Worm (Caenorhabditis elegans) whole organism, late embryonic: Measurements from ENCODE around the gene nas-11.

Experiments used
- C38D4.7 ChIP-seq: fragments of 200-800 bp; sonication (Bioruptor generic); optimal IDR thresholded peaks from 2 replicates; lab custom pipeline; 2018; ENCODE audit warnings: mild to moderate bottlenecking, missing genetic modification characterization, moderate library complexity, missing compliant biosample characterization
- F13H6.1 ChIP-seq: sonication (generic microtip); optimal IDR thresholded peaks from 2 replicates; lab custom pipeline; 2016; ENCODE audit warnings: missing genetic modification characterization, missing compliant biosample characterization
- K09A11.1 ChIP-seq: sonication (generic microtip); optimal IDR thresholded peaks from 2 replicates; lab custom pipeline; 2017; ENCODE audit warnings: antibody characterized with exemption, mild to moderate bottlenecking, missing genetic modification characterization, missing compliant biosample characterization; ENCODE audit not compliant: insufficient read depth
- Y22D7AL.16 ChIP-seq: sonication (generic microtip); optimal IDR thresholded peaks from 2 replicates; lab custom pipeline; 2016; ENCODE audit warnings: missing genetic modification characterization, missing compliant biosample characterization
- ahr-1 ChIP-seq: sonication (generic microtip); optimal IDR thresholded peaks from 2 replicates; lab custom pipeline; 2016; ENCODE audit warnings: missing genetic modification characterization, missing compliant biosample characterization
- ceh-14 ChIP-seq: sonication (generic microtip); optimal IDR thresholded peaks from 2 replicates; lab custom pipeline; 2016; ENCODE audit warnings: missing genotype, missing genetic modification characterization, missing compliant biosample characterization
- ceh-19 ChIP-seq: fragments of 200-800 bp; sonication (Bioruptor generic); optimal IDR thresholded peaks from 2 replicates; lab custom pipeline; 2018; ENCODE audit warnings: mild to moderate bottlenecking, missing genetic modification characterization, missing compliant biosample characterization
- ceh-2 ChIP-seq: sonication (generic microtip); optimal IDR thresholded peaks from 2 replicates; lab custom pipeline; 2016; ENCODE audit warnings: missing genotype, missing genetic modification characterization, missing compliant biosample characterization
- ceh-24 ChIP-seq: sonication (generic microtip); optimal IDR thresholded peaks from 2 replicates; lab custom pipeline; 2016; ENCODE audit warnings: mild to moderate bottlenecking, missing genetic modification characterization, missing compliant biosample characterization
- ceh-30 ChIP-seq: fragments of 150-350 bp; optimal IDR thresholded peaks from 2 replicates; lab custom pipeline; 2014; ENCODE audit warnings: missing biosample characterization, missing genetic modification characterization
- ceh-31 ChIP-seq: sonication (generic microtip); optimal IDR thresholded peaks from 2 replicates; lab custom pipeline; 2016; ENCODE audit warnings: missing genetic modification characterization, missing compliant biosample characterization
- ceh-34 ChIP-seq: sonication (generic microtip); optimal IDR thresholded peaks from 2 replicates; lab custom pipeline; 2016; ENCODE audit warnings: mild to moderate bottlenecking, missing genetic modification characterization, missing compliant biosample characterization
- ceh-6 ChIP-seq: fragments of 200-800 bp; sonication (Bioruptor generic); optimal IDR thresholded peaks from 2 replicates; lab custom pipeline; 2018; ENCODE audit warnings: mild to moderate bottlenecking, missing genetic modification characterization, missing compliant biosample characterization
- dmd-4 ChIP-seq: sonication (generic microtip); optimal IDR thresholded peaks from 2 replicates; lab custom pipeline; 2016; ENCODE audit warnings: borderline replicate concordance, missing genetic modification characterization, missing compliant biosample characterization
- dve-1 ChIP-seq: sonication (generic microtip); optimal IDR thresholded peaks from 2 replicates; lab custom pipeline; 2017; ENCODE audit warnings: antibody characterized with exemption, mild to moderate bottlenecking, missing genetic modification characterization, missing compliant biosample characterization
- elt-2 ChIP-seq: sonication (generic microtip); optimal IDR thresholded peaks from 2 replicates; lab custom pipeline; 2016; ENCODE audit warnings: missing genetic modification reagents, missing genetic modification characterization, missing compliant biosample characterization
- elt-4 ChIP-seq: sonication (generic microtip); optimal IDR thresholded peaks from 2 replicates; lab custom pipeline; 2016; ENCODE audit warnings: missing genetic modification characterization, missing compliant biosample characterization
- ets-4 ChIP-seq: sonication (generic microtip); optimal IDR thresholded peaks from 2 replicates; lab custom pipeline; 2016; ENCODE audit warnings: missing genetic modification characterization, missing compliant biosample characterization
- fax-1 ChIP-seq: sonication (generic microtip); optimal IDR thresholded peaks from 2 replicates; lab custom pipeline; 2016; ENCODE audit warnings: missing genotype, missing genetic modification characterization, missing compliant biosample characterization
- hlh-13 ChIP-seq: fragments of 200-800 bp; sonication (Bioruptor generic); optimal IDR thresholded peaks from 2 replicates; lab custom pipeline; 2018; ENCODE audit warnings: mild to moderate bottlenecking, missing genetic modification characterization, missing compliant biosample characterization
- hlh-15 ChIP-seq: sonication (generic microtip); optimal IDR thresholded peaks from 2 replicates; lab custom pipeline; 2016; ENCODE audit warnings: missing genetic modification characterization, missing compliant biosample characterization
- hlh-8 ChIP-seq: sonication (generic microtip); optimal IDR thresholded peaks from 2 replicates; lab custom pipeline; 2016; ENCODE audit warnings: missing genotype, missing genetic modification characterization, missing compliant biosample characterization
- madf-2 ChIP-seq: sonication (generic microtip); optimal IDR thresholded peaks from 2 replicates; lab custom pipeline; 2017; ENCODE audit warnings: missing genetic modification characterization, missing compliant biosample characterization
- nfya-1 ChIP-seq: sonication (generic microtip); optimal IDR thresholded peaks from 2 replicates; lab custom pipeline; 2017; ENCODE audit warnings: missing genetic modification characterization, mild to moderate bottlenecking, missing compliant biosample characterization, antibody characterized with exemption, moderate library complexity
- npax-4 ChIP-seq: sonication (generic microtip); optimal IDR thresholded peaks from 2 replicates; lab custom pipeline; 2016; ENCODE audit warnings: missing genetic modification characterization, missing compliant biosample characterization
- odd-2 ChIP-seq: sonication (generic microtip); optimal IDR thresholded peaks from 2 replicates; lab custom pipeline; 2017; ENCODE audit warnings: antibody characterized with exemption, mild to moderate bottlenecking, missing genetic modification characterization, missing compliant biosample characterization
- pag-3 ChIP-seq: sonication (generic microtip); optimal IDR thresholded peaks from 2 replicates; lab custom pipeline; 2016; ENCODE audit warnings: missing compliant biosample characterization, missing genetic modification characterization, borderline replicate concordance
- pax-1 ChIP-seq: fragments of 150-350 bp; optimal IDR thresholded peaks from 2 replicates; lab custom pipeline; 2014; ENCODE audit warnings: missing biosample characterization, missing genetic modification characterization
- pha-2 ChIP-seq: sonication (generic microtip); optimal IDR thresholded peaks from 2 replicates; lab custom pipeline; 2017; ENCODE audit warnings: mild to moderate bottlenecking, missing genetic modification characterization, missing compliant biosample characterization
- pha-4 ChIP-seq: fragments of 150-350 bp; optimal IDR thresholded peaks from 2 replicates; lab custom pipeline; 2018; ENCODE audit warnings: missing biosample characterization, missing genetic modification reagents, missing genetic modification characterization
- pros-1 ChIP-seq: fragments of 150-350 bp; optimal IDR thresholded peaks from 2 replicates; lab custom pipeline; 2014; ENCODE audit warnings: missing biosample characterization, missing genetic modification reagents, missing genetic modification characterization
- ref-2 ChIP-seq: sonication (generic microtip); optimal IDR thresholded peaks from 2 replicates; lab custom pipeline; 2016; ENCODE audit warnings: missing genetic modification characterization, missing compliant biosample characterization
- rnt-1 ChIP-seq: sonication (generic microtip); optimal IDR thresholded peaks from 2 replicates; lab custom pipeline; 2016; ENCODE audit warnings: missing genetic modification characterization, missing compliant biosample characterization
- sdc-2 ChIP-seq: sonication (generic microtip); optimal IDR thresholded peaks from 2 replicates; lab custom pipeline; 2016; ENCODE audit warnings: missing genotype, missing genetic modification characterization, missing compliant biosample characterization
- sox-4 ChIP-seq: sonication (generic microtip); optimal IDR thresholded peaks from 2 replicates; lab custom pipeline; 2017; ENCODE audit warnings: mild to moderate bottlenecking, missing genetic modification characterization, inconsistent platforms, missing compliant biosample characterization
- syd-9 ChIP-seq: sonication (generic microtip); optimal IDR thresholded peaks from 2 replicates; lab custom pipeline; 2016; ENCODE audit warnings: mild to moderate bottlenecking, missing genetic modification characterization, moderate library complexity, missing compliant biosample characterization
- tbx-2 ChIP-seq: sonication (generic microtip); optimal IDR thresholded peaks from 2 replicates; lab custom pipeline; 2016; ENCODE audit warnings: missing genetic modification characterization, missing compliant biosample characterization
- ttx-3 ChIP-seq: sonication (generic microtip); optimal IDR thresholded peaks from 2 replicates; lab custom pipeline; 2016; ENCODE audit warnings: missing genetic modification reagents, missing genetic modification characterization, missing compliant biosample characterization
- unc-42 ChIP-seq: sonication (generic microtip); optimal IDR thresholded peaks from 2 replicates; lab custom pipeline; 2016; ENCODE audit warnings: missing genotype, missing genetic modification characterization, missing compliant biosample characterization
- unc-55 ChIP-seq: sonication (generic microtip); optimal IDR thresholded peaks from 2 replicates; lab custom pipeline; 2017; ENCODE audit warnings: missing biosample characterization, missing genetic modification reagents, missing genetic modification characterization
- zip-5 ChIP-seq: sonication (generic microtip); optimal IDR thresholded peaks from 2 replicates; lab custom pipeline; 2016; ENCODE audit warnings: missing genetic modification characterization, missing compliant biosample characterization

The nas-11 gene

DNA sequence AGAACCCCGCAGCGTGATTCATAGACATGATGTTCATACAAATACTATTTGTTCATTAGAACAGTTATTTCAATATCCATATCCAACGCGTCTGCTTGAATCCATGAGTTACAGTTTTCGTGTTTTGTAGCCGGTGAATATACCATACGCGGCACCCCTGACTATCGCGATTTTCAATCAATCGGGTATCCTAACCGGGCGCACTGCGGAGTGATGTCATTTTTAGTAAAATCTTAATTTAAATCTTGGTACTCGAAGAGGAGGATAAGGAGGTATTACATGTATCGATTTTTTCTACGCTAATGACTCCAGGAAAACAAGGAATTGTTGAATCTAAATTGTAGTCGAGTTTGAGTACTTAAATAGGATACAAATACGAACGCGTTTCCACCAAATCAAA is 44.0 kb upstream of the nas-11 start:
- TF ChIP-seq ceh-19 (GFP tag; lab: Kevin White, UChicago) (no peak), zip-5 (tag; lab: Kevin White, UChicago) (no peak), pha-2 (tag; lab: Kevin White, UChicago) (no peak)
- TF ChIP-seq, all 69 proteins: peak for 0

DNA sequence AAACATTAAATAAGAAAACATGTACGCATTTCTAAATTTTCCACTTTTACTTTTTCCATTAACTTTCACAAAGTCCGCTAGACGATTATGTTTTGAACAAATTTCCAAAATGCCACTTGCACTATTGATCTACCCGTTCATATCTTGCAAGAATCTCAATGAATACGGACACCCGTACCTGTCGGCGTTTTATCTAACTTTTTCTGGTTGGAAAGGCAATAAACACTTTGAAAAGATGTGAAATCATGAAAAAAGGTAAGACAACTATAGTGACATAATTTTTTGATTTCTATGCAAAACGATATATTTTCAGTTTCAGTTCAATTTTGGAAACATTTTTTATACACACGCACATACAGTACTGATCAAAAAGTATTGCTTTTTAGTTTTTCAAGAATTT is 41.7 kb upstream of the nas-11 start:
- no peak for TF ChIP-seq pha-4 (tag; lab: Kevin White, UChicago)
- TF ChIP-seq ceh-34 (tag; lab: Kevin White, UChicago) = no peak
- TF ChIP-seq sdc-2 = no peak
- no peak for TF ChIP-seq ets-4 (tag; lab: Kevin White, UChicago)
- no peak for TF ChIP-seq pag-3 (tag; lab: Kevin White, UChicago)
- TF ChIP-seq syd-9 = no peak
- no peak for TF ChIP-seq Y22D7AL.16 (tag; lab: Kevin White, UChicago)
- no peak for TF ChIP-seq pha-2 (tag; lab: Kevin White, UChicago)

DNA sequence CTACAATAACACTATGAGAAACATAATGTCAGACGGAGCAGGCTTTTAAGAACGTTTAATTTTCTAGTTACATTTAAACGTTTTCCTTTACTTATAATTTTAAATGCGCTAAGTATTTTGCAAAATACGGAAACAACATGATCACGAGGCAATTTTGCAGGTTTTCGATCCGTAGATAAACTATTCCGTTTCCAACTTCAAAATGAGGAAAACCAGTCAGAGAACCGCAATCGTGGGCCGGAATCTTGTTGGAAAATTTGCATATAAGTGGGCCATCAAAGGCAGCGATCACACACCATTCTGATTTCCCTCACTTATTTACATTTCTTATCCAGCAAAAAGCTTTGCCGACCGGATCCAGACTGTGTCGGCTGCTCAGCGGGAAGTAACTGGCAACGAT is 40.9 kb upstream of the nas-11 start, which contains the start of gene col-172:
TSS of gene col-172 (plus strand) at position 301 of the 400 bp plus-strand sequence.
- no peak for TF ChIP-seq elt-2 (tag; lab: Kevin White, UChicago)
- no peak for TF ChIP-seq tbx-2
- no peak for TF ChIP-seq ceh-30
- TF ChIP-seq ets-4 (tag; lab: Kevin White, UChicago) = no peak
- no peak for TF ChIP-seq rnt-1 (tag; lab: Kevin White, UChicago)
- TF ChIP-seq ttx-3 = no peak
- TF ChIP-seq ref-2 (tag; lab: Kevin White, UChicago) = no peak
- no peak for TF ChIP-seq odd-2 (tag; lab: Kevin White, UChicago)
- no peak for TF ChIP-seq madf-2 (tag; lab: Kevin White, UChicago)
- TF ChIP-seq unc-55 (GFP tag; lab: Kevin White, UChicago) = no peak
- TF ChIP-seq ahr-1 (tag; lab: Kevin White, UChicago) = no peak
- TF ChIP-seq ceh-31 (tag; lab: Kevin White, UChicago) = no peak
- no peak for TF ChIP-seq dmd-4
- no peak for TF ChIP-seq pax-1 (tag; lab: Kevin White, UChicago)
- TF ChIP-seq ceh-2 (tag; lab: Kevin White, UChicago) = no peak

DNA sequence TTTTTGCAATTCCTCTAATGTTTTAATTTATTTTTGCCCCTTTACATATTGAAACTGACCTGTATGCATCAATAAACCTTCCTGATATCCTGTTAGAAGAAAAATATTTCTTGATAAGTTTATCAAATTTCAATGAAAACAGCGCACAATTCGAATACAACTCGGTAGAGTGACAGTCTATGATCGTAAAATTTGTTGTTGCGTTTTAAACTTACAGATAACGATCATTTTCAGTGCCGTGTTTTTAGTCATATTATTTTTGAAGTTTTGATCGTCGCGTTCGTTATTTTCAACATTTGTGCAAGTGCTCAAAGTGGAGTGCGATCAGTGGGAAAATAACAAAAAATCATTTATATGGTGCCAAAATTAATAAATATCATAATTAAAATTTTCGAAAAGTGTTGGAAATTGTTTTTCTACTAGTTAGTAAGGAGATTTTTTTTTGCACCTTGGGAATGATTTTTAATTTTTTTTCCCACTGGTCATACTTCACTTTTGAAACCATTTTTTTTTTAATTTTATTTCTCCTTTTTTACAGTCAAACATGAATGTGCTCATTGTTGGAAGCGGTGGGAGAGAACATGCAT is 39.0 kb upstream of the nas-11 start, which contains the start of gene F38B6.4:
TSS of gene F38B6.4 (plus strand) at position 537 of the 587 bp plus-strand sequence.
- TF ChIP-seq C38D4.7 (GFP tag; lab: Kevin White, UChicago) = no peak
- no peak for TF ChIP-seq fax-1 (tag; lab: Kevin White, UChicago)
- TF ChIP-seq sdc-2 = no peak

DNA sequence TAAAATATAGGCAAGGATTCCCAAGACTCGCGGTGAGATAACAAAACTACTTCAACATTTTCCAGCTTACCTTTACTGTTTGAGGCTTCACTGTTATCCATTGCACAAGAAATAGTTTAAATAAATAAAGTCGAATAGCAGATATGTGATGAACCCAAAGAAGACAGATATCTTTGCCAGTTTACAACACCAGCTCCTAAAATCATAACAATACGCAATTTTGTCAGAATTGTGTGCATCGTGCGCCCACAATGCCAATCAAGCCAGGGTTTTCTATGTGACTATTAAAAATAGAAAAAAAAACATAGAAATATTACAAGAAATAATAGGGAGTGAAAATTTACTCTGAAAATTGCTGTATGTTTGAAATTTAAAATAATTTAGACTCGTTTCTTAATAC is 30.7 kb upstream of the nas-11 start, which contains the start of gene F38B6.8:
TSS of gene F38B6.8 (minus strand) at position 101 of the 400 bp plus-strand sequence.
- TF ChIP-seq hlh-15 (tag; lab: Kevin White, UChicago) (no peak), npax-4 (tag; lab: Kevin White, UChicago) (no peak), unc-42 (tag; lab: Kevin White, UChicago) (no peak), elt-2 (tag; lab: Kevin White, UChicago) (no peak), sox-4 (tag; lab: Kevin White, UChicago) (no peak), F13H6.1 (tag; lab: Kevin White, UChicago) (no peak), pros-1 (no peak), ceh-24 (no peak), ceh-14 (tag; lab: Kevin White, UChicago) (no peak), elt-4 (no peak), C38D4.7 (GFP tag; lab: Kevin White, UChicago) (no peak), hlh-8 (tag; lab: Kevin White, UChicago) (no peak), fax-1 (tag; lab: Kevin White, UChicago) (no peak), ceh-6 (GFP tag; lab: Kevin White, UChicago) (no peak), nfya-1 (tag; lab: Kevin White, UChicago) (no peak), K09A11.1 (tag; lab: Kevin White, UChicago) (no peak), dve-1 (tag; lab: Kevin White, UChicago) (no peak), tbx-2 (no peak), hlh-13 (no peak)
- TF ChIP-seq, all 69 proteins: peak for 0
